Fruit fly (Drosophila melanogaster) whole organism, embryonic: ENCODE data around the gene CG5934.

Experiments used
- Awh ChIP-seq: fragments of 200-800 bp; sonication (Bioruptor generic); IDR thresholded peaks from 2 replicates; pipeline ENCODE4, ENCODE4 v1.3.6; 2022; ENCODE audit warnings: missing biosample characterization, missing genetic modification characterization
- CG10209 ChIP-seq: fragments of 200-800 bp; sonication (Bioruptor generic); optimal IDR thresholded peaks from 3 replicates; lab custom pipeline; 2017; ENCODE audit warnings: missing biosample characterization, mild to moderate bottlenecking, missing genetic modification characterization, missing genetic modification reagents
- CG11085 ChIP-seq: fragments of 200-800 bp; sonication (Bioruptor generic); IDR thresholded peaks from 2 replicates; pipeline ENCODE4 v1.3.6; 2022; ENCODE audit warnings: missing biosample characterization, missing genetic modification characterization
- CG11504 ChIP-seq: fragments of 200-800 bp; sonication (Bioruptor generic); optimal IDR thresholded peaks from 3 replicates; lab custom pipeline; 2019; ENCODE audit warnings: missing biosample characterization, mild to moderate bottlenecking, missing genetic modification characterization, moderate library complexity
- CG12071 ChIP-seq: fragments of 200-800 bp; sonication (Bioruptor generic); optimal IDR thresholded peaks from 3 replicates; lab custom pipeline; 2018; ENCODE audit warnings: missing biosample characterization, mild to moderate bottlenecking, missing genetic modification characterization
- CG12219 ChIP-seq: fragments of 200-800 bp; sonication (Bioruptor generic); optimal IDR thresholded peaks from 3 replicates; lab custom pipeline; 2018; ENCODE audit warnings: missing biosample characterization, mild to moderate bottlenecking, missing genetic modification characterization
- CG12299 ChIP-seq: fragments of 200-800 bp; sonication (Bioruptor generic); optimal IDR thresholded peaks from 2 replicates; lab custom pipeline; 2018; ENCODE audit warnings: missing biosample characterization, mild to moderate bottlenecking, missing genetic modification characterization
- CG13123 ChIP-seq: fragments of 200-800 bp; sonication (Bioruptor generic); optimal IDR thresholded peaks from 2 replicates; lab custom pipeline; 2016; ENCODE audit warnings: missing biosample characterization, missing genetic modification characterization
- CG13775 ChIP-seq: fragments of 200-800 bp; sonication (Bioruptor generic); optimal IDR thresholded peaks from 3 replicates; lab custom pipeline; 2017; ENCODE audit warnings: missing biosample characterization, mild to moderate bottlenecking, missing genetic modification characterization
- CG17802 ChIP-seq: fragments of 200-800 bp; sonication (Bioruptor generic); optimal IDR thresholded peaks from 2 replicates; lab custom pipeline; 2018; ENCODE audit warnings: missing biosample characterization, mild to moderate bottlenecking, missing genetic modification characterization, moderate library complexity
- CG2116 ChIP-seq: fragments of 200-800 bp; sonication (Bioruptor generic); optimal IDR thresholded peaks from 3 replicates; lab custom pipeline; 2018; ENCODE audit warnings: missing biosample characterization, mild to moderate bottlenecking, missing genetic modification characterization
- CG30403 ChIP-seq: fragments of 200-800 bp; sonication (Bioruptor generic); optimal IDR thresholded peaks from 3 replicates; lab custom pipeline; 2016; ENCODE audit warnings: missing biosample characterization, missing genetic modification characterization
- CG32767 ChIP-seq: fragments of 200-800 bp; sonication (Bioruptor generic); IDR thresholded peaks from 2 replicates; pipeline ENCODE4 v1.3.6; 2022; ENCODE audit warnings: missing biosample characterization, missing genetic modification characterization
- CG42726 ChIP-seq: fragments of 200-800 bp; sonication (Bioruptor generic); IDR thresholded peaks from 2 replicates; pipeline ENCODE4 v1.3.6; 2022; ENCODE audit warnings: missing biosample characterization, missing genetic modification characterization; ENCODE audit not compliant: partially characterized antibody
- CG4617 ChIP-seq: fragments of 200-800 bp; sonication (Bioruptor generic); optimal IDR thresholded peaks from 3 replicates; lab custom pipeline; 2016; ENCODE audit warnings: missing biosample characterization, missing genetic modification characterization, borderline replicate concordance
- CG7839 ChIP-seq: fragments of 200-800 bp; sonication (Bioruptor generic); optimal IDR thresholded peaks from 3 replicates; lab custom pipeline; 2018; ENCODE audit warnings: missing biosample characterization, mild to moderate bottlenecking, missing genetic modification characterization, moderate library complexity
- CG7963 ChIP-seq: fragments of 200-800 bp; sonication (Bioruptor generic); IDR thresholded peaks from 3 replicates; pipeline ENCODE4 v1.3.6; 2022; ENCODE audit warnings: missing biosample characterization, missing genetic modification characterization; ENCODE audit not compliant: partially characterized antibody
- CG8924 ChIP-seq: fragments of 200-800 bp; optimal IDR thresholded peaks from 3 replicates; lab custom pipeline; 2019; ENCODE audit warnings: missing biosample characterization, mild to moderate bottlenecking, missing genetic modification characterization, moderate library complexity
- CG9215 ChIP-seq: fragments of 200-800 bp; sonication (Bioruptor generic); IDR thresholded peaks from 2 replicates; pipeline ENCODE4 v1.3.6; 2022; ENCODE audit warnings: missing biosample characterization, missing genetic modification characterization
- CG9437 ChIP-seq: fragments of 200-800 bp; sonication (Bioruptor generic); optimal IDR thresholded peaks from 2 replicates; lab custom pipeline; 2018; ENCODE audit warnings: missing biosample characterization, mild to moderate bottlenecking, missing genetic modification characterization
- Camta ChIP-seq: fragments of 200-800 bp; sonication (Bioruptor generic); optimal IDR thresholded peaks from 2 replicates; lab custom pipeline; 2016; ENCODE audit warnings: missing biosample characterization, missing genetic modification characterization
- Dbx ChIP-seq: fragments of 200-800 bp; sonication (Bioruptor generic); IDR thresholded peaks from 3 replicates; pipeline ENCODE4 v1.3.6; 2022; ENCODE audit warnings: missing biosample characterization, missing genetic modification characterization
- Dek ChIP-seq: fragments of 200-800 bp; sonication (Bioruptor generic); optimal IDR thresholded peaks from 3 replicates; lab custom pipeline; 2019; ENCODE audit warnings: missing biosample characterization, mild to moderate bottlenecking, missing genetic modification characterization, moderate library complexity
- HHEX ChIP-seq: fragments of 200-800 bp; sonication (Bioruptor generic); optimal IDR thresholded peaks from 3 replicates; lab custom pipeline; 2017; ENCODE audit warnings: missing biosample characterization, mild to moderate bottlenecking, missing genetic modification characterization, missing genetic modification reagents
- HLH3B ChIP-seq: fragments of 200-800 bp; sonication (Bioruptor generic); IDR thresholded peaks from 2 replicates; pipeline ENCODE4 v1.3.6; 2022; ENCODE audit warnings: missing biosample characterization, missing genetic modification characterization
- HLHmδ ChIP-seq: fragments of 200-800 bp; sonication (Bioruptor generic); optimal IDR thresholded peaks from 2 replicates; lab custom pipeline; 2018; ENCODE audit warnings: missing biosample characterization, mild to moderate bottlenecking, missing genetic modification characterization, moderate library complexity
- MESR4 ChIP-seq: fragments of 200-800 bp; sonication (Bioruptor generic); optimal IDR thresholded peaks from 2 replicates; lab custom pipeline; 2018; ENCODE audit warnings: missing biosample characterization, mild to moderate bottlenecking, missing genetic modification characterization, moderate library complexity
- Med ChIP-seq: fragments of 200-800 bp; sonication (Bioruptor generic); peaks from one replicate; lab custom pipeline; 2016; ENCODE audit warnings: missing biosample characterization, missing genetic modification characterization, mild to moderate bottlenecking, inconsistent platforms, moderate library complexity
- ab ChIP-seq: fragments of 200-800 bp; sonication (Bioruptor generic); optimal IDR thresholded peaks from 2 replicates; lab custom pipeline; 2016; ENCODE audit warnings: missing biosample characterization, missing genetic modification characterization
- ap ChIP-seq: fragments of 200-800 bp; sonication (Bioruptor generic); IDR thresholded peaks from 2 replicates; pipeline ENCODE4 v1.3.6; 2022; ENCODE audit warnings: missing biosample characterization, missing genetic modification characterization
- bcd ChIP-seq: fragments of 200-800 bp; sonication (Bioruptor generic); optimal IDR thresholded peaks from 2 replicates; lab custom pipeline; 2017; ENCODE audit warnings: missing biosample characterization, mild to moderate bottlenecking, missing genetic modification characterization
- bigmax ChIP-seq: fragments of 200-800 bp; sonication (Bioruptor generic); optimal IDR thresholded peaks from 2 replicates; lab custom pipeline; 2018; ENCODE audit warnings: missing biosample characterization, mild to moderate bottlenecking, missing genetic modification characterization
- btn ChIP-seq: fragments of 200-800 bp; sonication (Bioruptor generic); optimal IDR thresholded peaks from 2 replicates; lab custom pipeline; 2016; ENCODE audit warnings: missing biosample characterization, missing genetic modification characterization
- cg ChIP-seq: fragments of 200-800 bp; sonication (Bioruptor generic); optimal IDR thresholded peaks from 3 replicates; lab custom pipeline; 2019; ENCODE audit warnings: missing biosample characterization, mild to moderate bottlenecking, missing genetic modification characterization, moderate library complexity
- crc ChIP-seq: fragments of 200-800 bp; sonication (Bioruptor generic); optimal IDR thresholded peaks from 2 replicates; lab custom pipeline; 2016; ENCODE audit warnings: missing biosample characterization, missing genetic modification characterization
- gce ChIP-seq: fragments of 200-800 bp; sonication (Bioruptor generic); IDR thresholded peaks from 3 replicates; pipeline ENCODE4 v1.3.6; 2022; ENCODE audit warnings: missing biosample characterization, missing genetic modification characterization
- gem ChIP-seq: fragments of 200-800 bp; sonication (Bioruptor generic); optimal IDR thresholded peaks from 2 replicates; lab custom pipeline; 2019; ENCODE audit warnings: missing biosample characterization, mild to moderate bottlenecking, missing genetic modification characterization, moderate library complexity
- hkb ChIP-seq, 2 experiments: fragments of 200-800 bp in 1 of 2; fragments of >200 bp in 1 of 2; sonication (Bioruptor generic) in 1 of 2; IDR thresholded peaks in 1 of 2; optimal IDR thresholded peaks in 1 of 2; 2 replicates each; pipeline versions ENCODE4 v1.3.6 to Lab custom; 2017 to 2022; ENCODE audit warnings: missing biosample characterization in 1 of 2, missing genetic modification characterization in 1 of 2
- jumu ChIP-seq: fragments of 200-800 bp; sonication (Bioruptor generic); optimal IDR thresholded peaks from 3 replicates; lab custom pipeline; 2016; ENCODE audit warnings: missing biosample characterization, missing genetic modification characterization
- maf-S ChIP-seq: fragments of 200-800 bp; sonication (Bioruptor generic); optimal IDR thresholded peaks from 2 replicates; lab custom pipeline; 2016; ENCODE audit warnings: missing biosample characterization, missing genetic modification characterization
- nau ChIP-seq: fragments of 200-800 bp; sonication (Bioruptor generic); optimal IDR thresholded peaks from 3 replicates; lab custom pipeline; 2017; ENCODE audit warnings: missing biosample characterization, mild to moderate bottlenecking, missing genetic modification characterization, missing genetic modification reagents
- pb ChIP-seq: fragments of 200-800 bp; sonication (Bioruptor generic); optimal IDR thresholded peaks from 3 replicates; lab custom pipeline; 2016; ENCODE audit warnings: missing biosample characterization, missing genetic modification characterization
- repo ChIP-seq: fragments of 200-800 bp; sonication (Bioruptor generic); optimal IDR thresholded peaks from 2 replicates; lab custom pipeline; 2016; ENCODE audit warnings: missing biosample characterization, missing genetic modification characterization
- ro ChIP-seq: fragments of 200-800 bp; sonication (Bioruptor generic); IDR thresholded peaks from 2 replicates; pipeline ENCODE4 v1.3.6; 2022; ENCODE audit warnings: missing biosample characterization, missing genetic modification characterization
- slou ChIP-seq: fragments of 200-800 bp; sonication (Bioruptor generic); optimal IDR thresholded peaks from 3 replicates; lab custom pipeline; 2016; ENCODE audit warnings: missing biosample characterization, missing genetic modification characterization
- sob ChIP-seq: fragments of 200-800 bp; sonication (Bioruptor generic); IDR thresholded peaks from 2 replicates; pipeline ENCODE4 v1.3.6; 2022; ENCODE audit warnings: missing biosample characterization, missing genetic modification characterization
- sqz ChIP-seq: fragments of 200-800 bp; sonication (Bioruptor generic); optimal IDR thresholded peaks from 3 replicates; lab custom pipeline; 2018; ENCODE audit warnings: missing biosample characterization, mild to moderate bottlenecking, missing genetic modification characterization
- sr ChIP-seq: fragments of 200-800 bp; sonication (Bioruptor generic); IDR thresholded peaks from 3 replicates; pipeline ENCODE4 v1.3.6; 2022; ENCODE audit warnings: missing biosample characterization, missing genetic modification characterization
- vnd ChIP-seq: fragments of 200-800 bp; sonication (Bioruptor generic); IDR thresholded peaks from 3 replicates; pipeline ENCODE4 v1.3.6; 2022; ENCODE audit warnings: missing biosample characterization, missing genetic modification characterization; ENCODE audit not compliant: partially characterized antibody
- wdn ChIP-seq: fragments of 200-800 bp; sonication (Bioruptor generic); IDR thresholded peaks from 2 replicates; pipeline ENCODE4 v1.3.6; 2022; ENCODE audit warnings: missing biosample characterization, missing genetic modification characterization

The CG5934 gene

dm6 chr3R:27282286-27282685 is 8.8 kb downstream of the CG5934 start, which contains the start of gene mrt (continued):
- peak; percentile 52 for TF ChIP-seq CG8924 (tag; lab: Kevin White, UChicago)
- no peak for TF ChIP-seq ap
- peak; percentile 23 for TF ChIP-seq nau
- no peak for TF ChIP-seq CG11085 (GFP tag; lab: Robert Waterston, UW)
- TF ChIP-seq CG9437 (GFP tag; lab: Kevin White, UChicago) = peak; percentile 16
- TF ChIP-seq CG12219 (GFP tag; lab: Kevin White, UChicago) = no peak
- TF ChIP-seq crc (GFP tag; lab: Kevin White, UChicago) = peak; percentile 67
- TF ChIP-seq Awh (GFP tag; lab: Robert Waterston, UW) = no peak
- peak; percentile 63 for TF ChIP-seq CG11504
- TF ChIP-seq HLH3B (GFP tag; lab: Robert Waterston, UW) = 0 out of 2 replicates have a peak, but pooled peaks have one; percentile 10
- no peak for TF ChIP-seq sqz
- no peak for TF ChIP-seq slou (GFP tag; lab: Kevin White, UChicago)
- peak; percentile 5 for TF ChIP-seq CG2116
- no peak for TF ChIP-seq HLHmδ (GFP tag; lab: Kevin White, UChicago)
- peak; percentile 18 for TF ChIP-seq CG10209 (GFP tag; lab: Kevin White, UChicago)
- TF ChIP-seq ab (GFP tag; lab: Kevin White, UChicago) = peak; percentile 33
- peak; percentile 58 for TF ChIP-seq maf-S
- TF ChIP-seq CG12299 = no peak
- no peak for TF ChIP-seq vnd (GFP tag; lab: Robert Waterston, UW)
- TF ChIP-seq gem = peak; percentile 66
- peak; percentile 40; the same call in 1 of the 2 replicates for TF ChIP-seq CG9215
- peak; percentile 12 for TF ChIP-seq CG4617
- peak; percentile 66 for TF ChIP-seq Dek (tag; lab: Kevin White, UChicago)
- TF ChIP-seq CG13775 (GFP tag; lab: Kevin White, UChicago) = peak; percentile 65
- peak; percentile 70 for TF ChIP-seq Dbx
- peak; percentile 29; the same call in 1 of the 3 replicates for TF ChIP-seq gce (GFP tag; lab: Robert Waterston, UW)
- TF ChIP-seq repo (GFP tag; lab: Kevin White, UChicago) = peak; percentile 7
- TF ChIP-seq ro (GFP tag; lab: Robert Waterston, UW) = no peak
- TF ChIP-seq CG7839 = peak; percentile 71
- no peak for TF ChIP-seq CG7963 (GFP tag; lab: Robert Waterston, UW)
- TF ChIP-seq Camta (GFP tag; lab: Kevin White, UChicago) = peak; percentile 31
- peak; percentile 69 for TF ChIP-seq HHEX (GFP tag; lab: Kevin White, UChicago)
- no peak for TF ChIP-seq hkb (optimal IDR thresholded peaks at IDR 0.05; lab: Kevin White, UChicago)
- TF ChIP-seq hkb (GFP tag; IDR thresholded peaks at IDR 0.05; lab: Robert Waterston, UW) = no peak
- TF ChIP-seq pb (GFP tag; lab: Kevin White, UChicago) = peak; percentile 20
- no peak for TF ChIP-seq bigmax (GFP tag; lab: Kevin White, UChicago)
- peak; percentile 70 for TF ChIP-seq CG30403 (GFP tag; lab: Kevin White, UChicago)
- TF ChIP-seq CG32767 = no peak; the same call in 1 of the 2 replicates
- peak; percentile 63 for TF ChIP-seq bcd
- no peak for TF ChIP-seq CG12071 (GFP tag; lab: Kevin White, UChicago)
- TF ChIP-seq jumu = peak; percentile 18
- no peak for TF ChIP-seq MESR4
- TF ChIP-seq CG17802 (tag; lab: Kevin White, UChicago) = peak; percentile 40
- no peak for TF ChIP-seq CG42726
- TF ChIP-seq wdn (GFP tag; lab: Robert Waterston, UW) = 0 out of 2 replicates have a peak, but pooled peaks have one; percentile 6
- peak; percentile 96 for TF ChIP-seq Med (GFP tag; lab: Kevin White, UChicago)
- TF ChIP-seq CG13123 (GFP tag; lab: Kevin White, UChicago) = no peak
- peak; percentile 39; the same call in 1 of the 2 replicates for TF ChIP-seq sob (GFP tag; lab: Robert Waterston, UW)
- peak; percentile 32 for TF ChIP-seq btn (GFP tag; lab: Kevin White, UChicago)
- TF ChIP-seq cg (GFP tag; lab: Kevin White, UChicago) = no peak
- no peak for TF ChIP-seq sr
